Worm (Caenorhabditis elegans): ENCODE results near the gene C36B7.2.

C36B7.2 gene

DNA sequence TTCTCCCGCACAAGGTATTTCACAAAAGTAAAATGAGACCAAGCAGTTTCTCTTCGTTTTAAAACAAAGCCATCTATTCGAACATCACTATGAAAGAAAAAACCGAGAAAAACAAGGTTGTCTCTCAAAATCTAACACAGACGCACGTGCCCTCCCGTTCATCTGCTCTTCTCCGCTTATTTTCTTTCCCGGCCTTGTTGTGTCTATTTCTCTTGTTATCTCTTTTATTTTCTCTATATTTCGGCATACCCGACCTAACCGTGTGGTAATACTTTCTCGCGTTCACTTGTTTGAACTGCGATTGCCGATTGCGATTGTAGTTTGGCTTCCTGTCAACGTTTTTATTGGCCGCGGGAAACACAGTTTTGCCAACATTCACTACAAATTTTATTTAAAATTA lies 23.3 kb downstream of the C36B7.2 start (continued):
- no peak for TF ChIP-seq spr-1 (tag; optimal IDR thresholded peaks at IDR 0.05)

ce11 chrX:7131206-7131605 lies 25.0 kb downstream of the C36B7.2 start:
- TF ChIP-seq unc-62 (GFP tag; optimal IDR thresholded peaks at IDR 0.05 in 1 of 2) (peak in 1 of 2 experiments; percentile 94), unc-62 (tag; optimal IDR thresholded peaks at IDR 0.05) (no peak), nhr-6 (tag; optimal IDR thresholded peaks at IDR 0.05) (no peak)

DNA sequence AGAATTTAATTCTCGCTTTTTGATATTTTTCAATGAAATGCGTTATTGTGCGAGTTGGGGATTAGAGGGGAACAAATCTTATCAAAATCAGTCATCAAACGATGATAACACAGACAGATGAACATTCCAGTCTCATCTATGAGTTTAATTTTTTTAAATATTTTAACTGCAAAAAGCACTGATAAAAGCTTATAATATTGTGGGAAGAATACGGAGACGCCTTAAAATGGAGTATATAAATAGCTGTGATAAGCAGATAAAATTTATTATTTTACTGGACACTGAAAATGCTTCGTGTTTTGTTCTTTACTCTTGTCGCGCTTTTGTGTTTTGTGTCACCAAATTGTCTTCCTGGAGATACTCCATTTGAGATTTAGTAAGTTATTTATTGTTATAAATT lies 33.4 kb downstream of the C36B7.2 start, which contains the start of gene clec-86:
Gene clec-86 (plus strand): TSS at position 262 of the 400 bp plus-strand sequence.
- TF ChIP-seq nhr-10 (tag; optimal IDR thresholded peaks at IDR 0.05) (no peak), zfp-3 (GFP tag; conservative IDR thresholded peaks at IDR 0.05) (no peak), dmd-6 (GFP tag; IDR thresholded peaks at IDR 0.05) (peak; percentile 31; the same call in 1 of the 2 replicates), daf-16 (GFP tag; optimal IDR thresholded peaks at IDR 0.05) (no peak), daf-16 (tag; optimal IDR thresholded peaks at IDR 0.05) (peak; percentile 29), nhr-28 (tag; optimal IDR thresholded peaks at IDR 0.05) (peak; percentile 21), hmg-1.1 (GFP tag; IDR thresholded peaks at IDR 0.05) (no peak), dmd-8 (GFP tag; IDR thresholded peaks at IDR 0.05) (no peak), sdz-12 (GFP tag; optimal IDR thresholded peaks at IDR 0.05) (no peak), lir-3 (tag; optimal IDR thresholded peaks at IDR 0.05) (no peak), ceh-82 (tag; optimal IDR thresholded peaks at IDR 0.05) (no peak), T20F7.1 (GFP tag; optimal IDR thresholded peaks at IDR 0.05) (no peak), daf-19 (GFP tag; conservative IDR thresholded peaks at IDR 0.05) (no peak), dve-1 (tag; optimal IDR thresholded peaks at IDR 0.05; ENCODE audit: insufficient read depth) (peak; percentile 27), tag-97 (GFP tag; IDR thresholded peaks at IDR 0.05) (no peak), pqm-1 (tag; optimal IDR thresholded peaks at IDR 0.05) (peak; percentile 40), F49E8.2 (tag; optimal IDR thresholded peaks at IDR 0.05; ENCODE audit: borderline replicate concordance) (no peak), ZK546.5 (tag; optimal IDR thresholded peaks at IDR 0.05) (no peak), fos-1 (tag; optimal IDR thresholded peaks at IDR 0.05) (no peak), Y5F2A.4 (GFP tag; optimal IDR thresholded peaks at IDR 0.05) (no peak)

- no peak for TF ChIP-seq rbr-2 (tag; optimal IDR thresholded peaks at IDR 0.05)
- no peak for TF ChIP-seq lsy-2 (tag; optimal IDR thresholded peaks at IDR 0.05)
- no peak for TF ChIP-seq T26A8.4 (GFP tag; IDR thresholded peaks at IDR 0.05)
- TF ChIP-seq snpc-1.2 (GFP tag; IDR thresholded peaks at IDR 0.05), result no peak
- TF ChIP-seq unc-62 (GFP tag; optimal IDR thresholded peaks at IDR 0.05 in 1 of 2), result peak in 1 of 2 experiments; percentile 95
- TF ChIP-seq unc-62 (tag; optimal IDR thresholded peaks at IDR 0.05), result no peak
Measured at ce11 chrX:7140682-7141254, 34.6 kb downstream of the C36B7.2 start.

DNA sequence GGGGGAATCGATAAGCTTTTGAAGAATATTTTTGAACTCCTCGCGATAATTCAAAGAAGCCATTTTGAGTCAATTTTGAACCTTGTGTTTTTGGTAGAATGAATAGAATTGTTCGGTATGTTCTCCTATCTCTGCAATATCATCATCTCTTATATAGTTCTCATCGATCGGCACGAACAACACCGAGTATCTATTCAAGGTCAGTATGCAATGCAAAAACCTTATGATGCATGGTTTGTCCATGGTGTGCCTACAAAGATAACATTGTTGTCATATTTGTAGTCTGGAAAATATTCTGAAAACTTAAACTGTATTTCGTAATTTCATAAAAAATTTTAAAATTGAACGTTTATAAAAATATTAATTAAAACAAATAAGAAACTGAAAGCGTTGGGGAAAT lies 37.3 kb downstream of the C36B7.2 start, which contains the start of gene alh-10:
Gene alh-10 (minus strand): TSS at position 127 of the 400 bp plus-strand sequence.
- peak; percentile 46 for TF ChIP-seq hlh-30 (tag; optimal IDR thresholded peaks at IDR 0.05; ENCODE audit: insufficient read depth)
- no peak for TF ChIP-seq nhr-41 (GFP tag; IDR thresholded peaks at IDR 0.05)
- no peak for TF ChIP-seq tag-97 (GFP tag; IDR thresholded peaks at IDR 0.05)
- peak; percentile 39 for TF ChIP-seq dve-1 (tag; optimal IDR thresholded peaks at IDR 0.05; ENCODE audit: insufficient read depth)
- TF ChIP-seq F26F4.8 (GFP tag; conservative IDR thresholded peaks at IDR 0.05), result no peak
- TF ChIP-seq nhr-28 (tag; optimal IDR thresholded peaks at IDR 0.05), result peak; percentile 92

DNA sequence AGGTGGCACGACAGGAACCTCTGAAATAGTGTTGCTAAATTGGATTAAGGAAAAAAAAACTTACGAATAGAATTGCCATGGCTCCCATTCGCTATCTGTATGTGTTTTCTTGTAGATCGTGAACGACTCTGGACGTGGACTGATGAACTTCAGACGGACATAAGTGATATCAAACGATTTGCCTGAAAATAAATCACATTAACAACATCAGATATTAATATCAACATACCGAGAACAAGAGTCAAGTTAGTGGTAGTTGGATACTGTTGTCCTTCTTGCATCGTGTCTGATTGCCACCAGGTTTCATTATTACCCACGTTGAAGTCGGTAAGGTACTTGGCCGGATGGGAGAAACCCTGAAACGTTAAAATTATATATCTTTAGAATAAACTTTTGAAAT lies 43.5 kb downstream of the C36B7.2 start:
- peak in 1 of 2 experiments; percentile 87 for TF ChIP-seq unc-62 (GFP tag; optimal IDR thresholded peaks at IDR 0.05 in 1 of 2)
- no peak for TF ChIP-seq unc-62 (tag; optimal IDR thresholded peaks at IDR 0.05)
- TF ChIP-seq lin-38 (GFP tag; IDR thresholded peaks at IDR 0.05), result no peak

Data from whole organism, L4 larva.